Fruit fly (Drosophila melanogaster): Measurements from ENCODE around the gene timeout.

Gene timeout

DNA sequence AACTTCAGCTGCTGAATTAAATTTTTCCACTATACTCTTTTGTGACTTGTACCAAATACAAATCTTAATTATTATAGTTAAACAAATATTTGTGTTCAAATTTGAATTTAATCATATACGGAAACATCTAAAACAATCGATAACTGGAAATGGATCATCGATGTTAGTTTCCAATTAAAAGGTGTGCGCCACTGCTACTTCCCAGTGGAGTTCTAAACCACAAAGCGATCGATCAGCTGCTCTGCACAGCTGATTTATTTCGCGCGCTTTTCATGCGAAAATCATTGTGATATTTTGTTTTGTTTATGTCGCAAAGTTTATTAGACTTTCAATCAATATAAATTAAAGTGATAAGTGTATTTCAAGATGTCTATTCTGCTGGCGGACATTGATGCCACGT, at the start of gene timeout:
Gene timeout (plus strand): TSS at position 257 of the 400 bp plus-strand sequence.
- TF ChIP-seq Myc (optimal IDR thresholded peaks at IDR 0.05) (no peak), ttk (optimal IDR thresholded peaks at IDR 0.05) (no peak), h (optimal IDR thresholded peaks at IDR 0.05) (no peak), psq (optimal IDR thresholded peaks at IDR 0.05) (no peak), Sin3A (optimal IDR thresholded peaks at IDR 0.05) (no peak), insv (optimal IDR thresholded peaks at IDR 0.05) (no peak)

dm6 chr3R:13039037-13039583, 49.3 kb upstream of the timeout start:
- TF ChIP-seq insv (optimal IDR thresholded peaks at IDR 0.05) (no peak), psq (optimal IDR thresholded peaks at IDR 0.05) (no peak)

DNA sequence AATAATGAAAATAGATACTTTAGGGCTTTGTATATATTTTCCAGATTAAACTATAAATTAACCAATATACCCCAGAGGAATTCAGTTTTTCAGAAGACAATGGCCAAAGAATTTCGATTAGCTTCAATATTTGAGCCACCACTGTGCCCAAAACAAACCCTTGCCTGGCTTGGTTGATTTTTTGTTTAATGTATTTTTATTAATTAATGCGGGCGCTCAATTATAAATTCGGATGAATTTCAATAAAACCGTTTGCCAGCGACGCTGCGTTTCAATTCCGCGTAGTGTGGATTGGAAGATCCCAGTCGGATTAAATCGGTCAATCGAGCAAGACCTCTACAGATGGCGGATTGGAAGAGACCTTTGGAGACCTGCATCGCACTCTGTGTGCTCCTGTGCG, 46.7 kb upstream of the timeout start, which contains the start of gene CG11670:
Gene CG11670 (plus strand): TSS at position 301 of the 400 bp plus-strand sequence.
- no peak for TF ChIP-seq Sin3A (optimal IDR thresholded peaks at IDR 0.05)

dm6 chr3R:13042258-13043032, 46.0 kb upstream of the timeout start, which contains the start of gene snk:
Gene snk, minus strand, starts transcription at chr3R:13042770.
- no peak for TF ChIP-seq insv (optimal IDR thresholded peaks at IDR 0.05)
- TF ChIP-seq Sin3A (optimal IDR thresholded peaks at IDR 0.05) = no peak
- no peak for TF ChIP-seq psq (optimal IDR thresholded peaks at IDR 0.05)
- TF ChIP-seq h (optimal IDR thresholded peaks at IDR 0.05) = no peak
- TF ChIP-seq ttk (optimal IDR thresholded peaks at IDR 0.05) = no peak
- no peak for TF ChIP-seq Myc (optimal IDR thresholded peaks at IDR 0.05)

DNA sequence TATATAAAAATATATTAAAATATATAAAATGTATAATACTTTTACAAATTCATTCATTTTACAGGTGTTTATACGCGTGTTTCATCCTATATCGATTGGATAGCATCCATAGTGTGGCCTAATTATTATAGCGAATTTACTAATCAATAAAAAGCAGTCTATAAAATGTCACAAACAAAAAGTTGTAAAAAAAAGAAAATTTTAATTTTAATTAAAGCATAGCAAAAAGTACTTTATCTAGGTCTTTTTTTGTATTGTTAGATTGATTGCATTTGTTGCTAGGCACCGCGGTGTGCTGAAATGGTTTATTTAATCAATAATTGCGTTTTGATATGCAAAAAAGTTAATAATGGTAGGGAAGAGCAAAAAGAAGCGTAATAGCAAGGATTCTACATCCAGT, 44.6 kb upstream of the timeout start, which contains the start of gene CG45122:
Gene CG45122 (plus strand): TSS at position 301 of the 400 bp plus-strand sequence.
- TF ChIP-seq h (optimal IDR thresholded peaks at IDR 0.05) (no peak), psq (optimal IDR thresholded peaks at IDR 0.05) (no peak), Sin3A (optimal IDR thresholded peaks at IDR 0.05) (no peak), insv (optimal IDR thresholded peaks at IDR 0.05) (no peak), Myc (optimal IDR thresholded peaks at IDR 0.05) (no peak), ttk (optimal IDR thresholded peaks at IDR 0.05) (no peak)

dm6 chr3R:13044459-13044858, 44.0 kb upstream of the timeout start, which contains the start of gene Hsc70-2:
Gene Hsc70-2, plus strand, starts transcription at chr3R:13044759.
- TF ChIP-seq psq (optimal IDR thresholded peaks at IDR 0.05) = no peak

dm6 chr3R:13047431-13047830, 41.0 kb upstream of the timeout start, which contains the start of gene CG31157:
Gene CG31157, plus strand, starts transcription at chr3R:13047731.
- no peak for TF ChIP-seq Myc (optimal IDR thresholded peaks at IDR 0.05)
- no peak for TF ChIP-seq insv (optimal IDR thresholded peaks at IDR 0.05)
- TF ChIP-seq psq (optimal IDR thresholded peaks at IDR 0.05) = no peak
- TF ChIP-seq h (optimal IDR thresholded peaks at IDR 0.05) = no peak
- no peak for TF ChIP-seq Sin3A (optimal IDR thresholded peaks at IDR 0.05)

- TF ChIP-seq Sin3A (optimal IDR thresholded peaks at IDR 0.05) = no peak
- TF ChIP-seq Myc (optimal IDR thresholded peaks at IDR 0.05) = no peak
- no peak for TF ChIP-seq psq (optimal IDR thresholded peaks at IDR 0.05)
- no peak for TF ChIP-seq h (optimal IDR thresholded peaks at IDR 0.05)
- no peak for TF ChIP-seq ttk (optimal IDR thresholded peaks at IDR 0.05)
- no peak for TF ChIP-seq insv (optimal IDR thresholded peaks at IDR 0.05)
Observed at dm6 chr3R:13051298-13051723, 37.1 kb upstream of the timeout start, which contains the start of gene CG7966. Gene CG7966, minus strand, starts transcription at chr3R:13051453.

- TF ChIP-seq h (optimal IDR thresholded peaks at IDR 0.05) (no peak), Myc (optimal IDR thresholded peaks at IDR 0.05) (no peak), psq (optimal IDR thresholded peaks at IDR 0.05) (no peak), insv (optimal IDR thresholded peaks at IDR 0.05) (no peak), ttk (optimal IDR thresholded peaks at IDR 0.05) (no peak), Sin3A (optimal IDR thresholded peaks at IDR 0.05) (no peak)
Observed at dm6 chr3R:13051942-13052693, 36.3 kb upstream of the timeout start, which contains the start of gene pic. Gene pic, plus strand, starts transcription at chr3R:13052245.

- TF ChIP-seq h (optimal IDR thresholded peaks at IDR 0.05) = no peak
- TF ChIP-seq Sin3A (optimal IDR thresholded peaks at IDR 0.05) = no peak
- TF ChIP-seq Myc (optimal IDR thresholded peaks at IDR 0.05) = no peak
- TF ChIP-seq psq (optimal IDR thresholded peaks at IDR 0.05) = no peak
- TF ChIP-seq insv (optimal IDR thresholded peaks at IDR 0.05) = no peak
- TF ChIP-seq ttk (optimal IDR thresholded peaks at IDR 0.05) = no peak
Observed at dm6 chr3R:13056553-13056952, 31.9 kb upstream of the timeout start.

- no peak for TF ChIP-seq insv (optimal IDR thresholded peaks at IDR 0.05)
- no peak for TF ChIP-seq psq (optimal IDR thresholded peaks at IDR 0.05)
- TF ChIP-seq ttk (optimal IDR thresholded peaks at IDR 0.05) = no peak
- no peak for TF ChIP-seq Sin3A (optimal IDR thresholded peaks at IDR 0.05)
- TF ChIP-seq Myc (optimal IDR thresholded peaks at IDR 0.05) = no peak
- no peak for TF ChIP-seq h (optimal IDR thresholded peaks at IDR 0.05)
Observed at dm6 chr3R:13057121-13057805, 31.2 kb upstream of the timeout start, which contains the start of gene sim. Gene sim, plus strand, starts transcription at chr3R:13057755.

All from Kc167 (cell line).